Fruit fly (Drosophila melanogaster): ENCODE results near the gene Dronc.

Gene Dronc

dm6 chr3L:9974172-9974896, 6.1 kb downstream of the Dronc start, which contains the start of gene dpr6:
Gene dpr6, plus strand, starts transcription at chr3L:9974651.
- TF ChIP-seq Mes4 (GFP tag; optimal IDR thresholded peaks at IDR 0.05) (no peak), toy (GFP tag; IDR thresholded peaks at IDR 0.05) (no peak), CG15514 (GFP tag; optimal IDR thresholded peaks at IDR 0.05) (peak; percentile 19), Deaf1 (tag; optimal IDR thresholded peaks at IDR 0.05) (peak; percentile 46), Elba2 (GFP tag; optimal IDR thresholded peaks at IDR 0.05) (no peak), scrt (GFP tag; optimal IDR thresholded peaks at IDR 0.05) (peak; percentile 25), E2f2 (GFP tag; IDR thresholded peaks at IDR 0.05) (peak; percentile 68), NC2α (GFP tag; optimal IDR thresholded peaks at IDR 0.05) (no peak), sc (optimal IDR thresholded peaks at IDR 0.05) (no peak), sc (GFP tag; optimal IDR thresholded peaks at IDR 0.05) (no peak), gcm2 (GFP tag; optimal IDR thresholded peaks at IDR 0.05) (no peak), eve (GFP tag; optimal IDR thresholded peaks at IDR 0.05) (peak in 1 of 2 experiments; percentile 0), fru (optimal IDR thresholded peaks at IDR 0.05) (no peak), ATbp (GFP tag; optimal IDR thresholded peaks at IDR 0.05) (no peak), Ravus (GFP tag; IDR thresholded peaks at IDR 0.05) (no peak), wdn (GFP tag; IDR thresholded peaks at IDR 0.05) (no peak), MESR4 (GFP tag; optimal IDR thresholded peaks at IDR 0.05) (no peak), CG17612 (GFP tag; IDR thresholded peaks at IDR 0.05) (no peak), ap (GFP tag; IDR thresholded peaks at IDR 0.05) (no peak), so (GFP tag; IDR thresholded peaks at IDR 0.05) (0 out of 3 replicates have a peak, but pooled peaks have one; percentile 13), CG12104 (GFP tag; optimal IDR thresholded peaks at IDR 0.05) (no peak), Oaz (GFP tag; IDR thresholded peaks at IDR 0.05) (0 out of 2 replicates have a peak, but pooled peaks have one; percentile 24), zen2 (GFP tag; IDR thresholded peaks at IDR 0.05; ENCODE audit: partially characterized antibody) (0 out of 3 replicates have a peak, but pooled peaks have one; percentile 13), Hand (GFP tag; optimal IDR thresholded peaks at IDR 0.05) (no peak), CG11456 (GFP tag; IDR thresholded peaks at IDR 0.05) (no peak), CG11085 (GFP tag; IDR thresholded peaks at IDR 0.05) (no peak), NfI (GFP tag; optimal IDR thresholded peaks at IDR 0.05) (peak; percentile 23), CG4820 (GFP tag; optimal IDR thresholded peaks at IDR 0.05) (no peak), gsb-n (tag; optimal IDR thresholded peaks at IDR 0.05) (no peak), CG11247 (GFP tag; IDR thresholded peaks at IDR 0.05) (no peak), Nf-YA (GFP tag; IDR thresholded peaks at IDR 0.05) (no peak), cato (GFP tag; optimal IDR thresholded peaks at IDR 0.05; ENCODE audit: borderline replicate concordance) (no peak), CG10321 (GFP tag; IDR thresholded peaks at IDR 0.05) (no peak), CG9437 (GFP tag; optimal IDR thresholded peaks at IDR 0.05) (peak; percentile 8), Ada2b (GFP tag; IDR thresholded peaks at IDR 0.05) (no peak), Rx (GFP tag; IDR thresholded peaks at IDR 0.05) (no peak), cad (GFP tag; optimal IDR thresholded peaks at IDR 0.05) (no peak), Adf1 (GFP tag; IDR thresholded peaks at IDR 0.05) (no peak), cg (GFP tag; optimal IDR thresholded peaks at IDR 0.05) (no peak), CG8478 (optimal IDR thresholded peaks at IDR 0.05) (no peak), TFAM (GFP tag; optimal IDR thresholded peaks at IDR 0.05) (no peak), aop (GFP tag; IDR thresholded peaks at IDR 0.05) (no peak), CG7839 (tag; optimal IDR thresholded peaks at IDR 0.05) (no peak), CG7786 (GFP tag; optimal IDR thresholded peaks at IDR 0.05) (no peak), kni (GFP tag; optimal IDR thresholded peaks at IDR 0.05) (no peak), otp (GFP tag; IDR thresholded peaks at IDR 0.05) (no peak), hth (optimal IDR thresholded peaks at IDR 0.05) (no peak), CG11504 (tag; optimal IDR thresholded peaks at IDR 0.05) (peak; percentile 8), CG15073 (GFP tag; optimal IDR thresholded peaks at IDR 0.05) (no peak), pb (GFP tag; optimal IDR thresholded peaks at IDR 0.05) (no peak), crp (GFP tag; optimal IDR thresholded peaks at IDR 0.05) (peak in 1 of 2 experiments; percentile 75), twi (tag; optimal IDR thresholded peaks at IDR 0.05) (no peak)
